Worm (Caenorhabditis elegans) whole organism, L3 larva: ENCODE results near the gene R10H10.3.

Experiments
- R02D3.7 ChIP-seq: fragments of 150-350 bp; optimal IDR thresholded peaks from 2 replicates; lab custom pipeline; 2014; ENCODE audit warnings: missing biosample characterization, missing genetic modification characterization
- ZK546.5 ChIP-seq: sonication (generic microtip); optimal IDR thresholded peaks from 2 replicates; lab custom pipeline; 2017; ENCODE audit warnings: missing biosample characterization, missing genetic modification characterization
- aly-2 ChIP-seq: fragments of 150-350 bp; optimal IDR thresholded peaks from 2 replicates; lab custom pipeline; 2014; ENCODE audit warnings: missing biosample characterization, missing genetic modification characterization
- ama-1 ChIP-seq: fragments of 150-350 bp; optimal IDR thresholded peaks from 2 replicates; lab custom pipeline; 2018
- ceh-16 ChIP-seq: sonication (generic microtip); optimal IDR thresholded peaks from 2 replicates; lab custom pipeline; 2017; ENCODE audit warnings: missing biosample characterization, missing genetic modification characterization
- ceh-28 ChIP-seq: fragments of 150-350 bp; optimal IDR thresholded peaks from 2 replicates; lab custom pipeline; 2014; ENCODE audit warnings: missing biosample characterization, missing genetic modification reagents, missing genetic modification characterization
- ceh-82 ChIP-seq: fragments of 150-350 bp; optimal IDR thresholded peaks from 2 replicates; lab custom pipeline; 2014; ENCODE audit warnings: missing biosample characterization, missing genetic modification characterization
- ceh-9 ChIP-seq: sonication (generic microtip); optimal IDR thresholded peaks from 2 replicates; lab custom pipeline; 2018; ENCODE audit warnings: missing biosample characterization, missing genetic modification characterization
- daf-12 ChIP-seq: fragments of 150-350 bp; optimal IDR thresholded peaks from 2 replicates; lab custom pipeline; 2014; ENCODE audit warnings: missing biosample characterization, missing genetic modification reagents, missing genetic modification characterization
- egl-27 ChIP-seq: sonication (generic microtip); optimal IDR thresholded peaks from 4 replicates; lab custom pipeline; 2017; ENCODE audit warnings: missing biosample characterization, missing genetic modification reagents, missing genetic modification characterization
- egl-5 ChIP-seq: fragments of 150-350 bp; optimal IDR thresholded peaks from 2 replicates; lab custom pipeline; 2017; ENCODE audit warnings: missing biosample characterization, missing genetic modification reagents, missing genetic modification characterization, inconsistent platforms
- elt-1 ChIP-seq: fragments of 150-350 bp; optimal IDR thresholded peaks from 2 replicates; lab custom pipeline; 2014; ENCODE audit warnings: missing biosample characterization, missing genetic modification characterization
- elt-2 ChIP-seq: sonication (generic microtip); optimal IDR thresholded peaks from 2 replicates; lab custom pipeline; 2016; ENCODE audit warnings: missing genetic modification reagents, mild to moderate bottlenecking, missing genetic modification characterization, missing compliant biosample characterization
- elt-3 ChIP-seq, 3 experiments: fragments of 150-350 bp in 1 of 3; sonication (generic microtip) in 2 of 3; optimal IDR thresholded peaks; 2 replicates in 2 of 3; 4 replicates in 1 of 3; lab custom pipeline; 2014 to 2017; ENCODE audit warnings: missing biosample characterization in 3 of 3, missing genetic modification characterization in 3 of 3
- eor-1 ChIP-seq, 2 experiments: fragments of 150-350 bp; optimal IDR thresholded peaks; 2 replicates each; lab custom pipeline; 2014 to 2018; ENCODE audit warnings: missing biosample characterization in 2 of 2, missing genetic modification characterization in 2 of 2
- fkh-10 ChIP-seq: sonication (generic microtip); optimal IDR thresholded peaks from 2 replicates; lab custom pipeline; 2017; ENCODE audit warnings: missing biosample characterization, missing genetic modification reagents, missing genetic modification characterization
- fkh-2 ChIP-seq: fragments of 150-350 bp; optimal IDR thresholded peaks from 2 replicates; lab custom pipeline; 2014; ENCODE audit warnings: missing biosample characterization, missing genetic modification reagents, missing genetic modification characterization
- fos-1 ChIP-seq: fragments of 150-350 bp; optimal IDR thresholded peaks from 2 replicates; lab custom pipeline; 2014; ENCODE audit warnings: missing biosample characterization, missing genetic modification characterization
- hmg-11 ChIP-seq: sonication (generic microtip); optimal IDR thresholded peaks from 2 replicates; lab custom pipeline; 2016; ENCODE audit warnings: missing genetic modification characterization, missing compliant biosample characterization
- jun-1 ChIP-seq: fragments of 150-350 bp; optimal IDR thresholded peaks from 2 replicates; lab custom pipeline; 2014; ENCODE audit warnings: missing biosample characterization, missing genetic modification reagents, missing genetic modification characterization
- lin-15B ChIP-seq: fragments of 150-350 bp; optimal IDR thresholded peaks from 2 replicates; lab custom pipeline; 2014; ENCODE audit warnings: missing biosample characterization, missing genetic modification characterization
- lin-39 ChIP-seq: fragments of 150-350 bp; optimal IDR thresholded peaks from 2 replicates; lab custom pipeline; 2018; ENCODE audit warnings: missing biosample characterization, missing genetic modification reagents, missing genetic modification characterization
- lsy-12 ChIP-seq: sonication (generic microtip); optimal IDR thresholded peaks from 2 replicates; lab custom pipeline; 2016; ENCODE audit warnings: mild to moderate bottlenecking, missing genetic modification characterization, missing compliant biosample characterization
- mdl-1 ChIP-seq: fragments of 150-350 bp; optimal IDR thresholded peaks from 2 replicates; lab custom pipeline; 2014; ENCODE audit warnings: missing biosample characterization, missing genetic modification characterization
- mml-1 ChIP-seq: fragments of 150-350 bp; sonication (generic microtip); optimal IDR thresholded peaks from 3 replicates; lab custom pipeline; 2014; ENCODE audit warnings: missing biosample characterization, missing genetic modification characterization
- nfya-1 ChIP-seq: sonication (generic microtip); optimal IDR thresholded peaks from 2 replicates; lab custom pipeline; 2017; ENCODE audit warnings: missing genetic modification characterization, mild to moderate bottlenecking, missing compliant biosample characterization, antibody characterized with exemption, moderate library complexity; ENCODE audit not compliant: insufficient read depth
- nhr-11 ChIP-seq: fragments of 150-350 bp; optimal IDR thresholded peaks from 2 replicates; lab custom pipeline; 2014; ENCODE audit warnings: missing biosample characterization, missing genetic modification characterization
- nhr-12 ChIP-seq: fragments of 150-350 bp; optimal IDR thresholded peaks from 2 replicates; lab custom pipeline; 2014; ENCODE audit warnings: missing biosample characterization, missing genetic modification characterization
- nhr-23 ChIP-seq: fragments of 150-350 bp; optimal IDR thresholded peaks from 2 replicates; lab custom pipeline; 2014; ENCODE audit warnings: missing biosample characterization, missing genetic modification reagents, missing genetic modification characterization
- nhr-237 ChIP-seq: fragments of 150-350 bp; optimal IDR thresholded peaks from 2 replicates; lab custom pipeline; 2014; ENCODE audit warnings: missing biosample characterization, missing genetic modification characterization
- nhr-25 ChIP-seq: sonication (generic microtip); optimal IDR thresholded peaks from 2 replicates; lab custom pipeline; 2017; ENCODE audit warnings: missing biosample characterization, missing genetic modification characterization
- nhr-28 ChIP-seq: fragments of 150-350 bp; optimal IDR thresholded peaks from 2 replicates; lab custom pipeline; 2014; ENCODE audit warnings: missing biosample characterization, missing genetic modification characterization
- nhr-43 ChIP-seq: sonication (generic microtip); optimal IDR thresholded peaks from 2 replicates; lab custom pipeline; 2016; ENCODE audit warnings: mild to moderate bottlenecking, missing genetic modification characterization, missing compliant biosample characterization; ENCODE audit not compliant: poor library complexity, severe bottlenecking
- nhr-67 ChIP-seq: fragments of 150-350 bp; optimal IDR thresholded peaks from 2 replicates; lab custom pipeline; 2014; ENCODE audit warnings: missing biosample characterization, missing genetic modification characterization
- nhr-76 ChIP-seq: fragments of 150-350 bp; sonication (generic microtip); optimal IDR thresholded peaks from 5 replicates; lab custom pipeline; 2014; ENCODE audit warnings: missing biosample characterization, missing genetic modification characterization
- nhr-77 ChIP-seq: fragments of 150-350 bp; optimal IDR thresholded peaks from 2 replicates; lab custom pipeline; 2014; ENCODE audit warnings: missing biosample characterization, missing genetic modification characterization
- pha-4 ChIP-seq: fragments of 150-350 bp; optimal IDR thresholded peaks from 2 replicates; lab custom pipeline; 2014; ENCODE audit warnings: missing biosample characterization, missing genetic modification reagents, missing genetic modification characterization
- pqm-1 ChIP-seq: fragments of 150-350 bp; optimal IDR thresholded peaks from 2 replicates; lab custom pipeline; 2017; ENCODE audit warnings: missing biosample characterization, missing genetic modification characterization, inconsistent platforms
- sea-2 ChIP-seq: fragments of 150-350 bp; sonication (generic microtip); optimal IDR thresholded peaks from 4 replicates; lab custom pipeline; 2014; ENCODE audit warnings: missing biosample characterization, missing genetic modification reagents, missing genetic modification characterization
- skn-1 ChIP-seq: fragments of 150-350 bp; optimal IDR thresholded peaks from 2 replicates; lab custom pipeline; 2014; ENCODE audit warnings: missing biosample characterization, missing genetic modification characterization
- snpc-4 ChIP-seq: fragments of 150-350 bp; optimal IDR thresholded peaks from 2 replicates; lab custom pipeline; 2014; ENCODE audit warnings: missing biosample characterization, missing genetic modification characterization
- tbx-2 ChIP-seq: sonication (generic microtip); optimal IDR thresholded peaks from 2 replicates; lab custom pipeline; 2016; ENCODE audit warnings: mild to moderate bottlenecking, missing genetic modification characterization, missing compliant biosample characterization
- unc-39 ChIP-seq: sonication (generic microtip); optimal IDR thresholded peaks from 4 replicates; lab custom pipeline; 2017; ENCODE audit warnings: missing biosample characterization, missing genetic modification characterization
- unc-62 ChIP-seq: fragments of 150-350 bp; sonication (generic microtip); optimal IDR thresholded peaks from 4 replicates; lab custom pipeline; 2014; ENCODE audit warnings: missing biosample characterization, missing genetic modification reagents, missing genetic modification characterization
- zag-1 ChIP-seq: fragments of 150-350 bp; optimal IDR thresholded peaks from 2 replicates; lab custom pipeline; 2014; ENCODE audit warnings: missing biosample characterization, missing genetic modification characterization
- ztf-11 ChIP-seq: fragments of 150-350 bp; optimal IDR thresholded peaks from 2 replicates; lab custom pipeline; 2014; ENCODE audit warnings: missing biosample characterization, missing genetic modification characterization
- ztf-4 ChIP-seq: fragments of 150-350 bp; optimal IDR thresholded peaks from 2 replicates; lab custom pipeline; 2014; ENCODE audit warnings: missing biosample characterization, missing genetic modification characterization

R10H10.3 gene

DNA sequence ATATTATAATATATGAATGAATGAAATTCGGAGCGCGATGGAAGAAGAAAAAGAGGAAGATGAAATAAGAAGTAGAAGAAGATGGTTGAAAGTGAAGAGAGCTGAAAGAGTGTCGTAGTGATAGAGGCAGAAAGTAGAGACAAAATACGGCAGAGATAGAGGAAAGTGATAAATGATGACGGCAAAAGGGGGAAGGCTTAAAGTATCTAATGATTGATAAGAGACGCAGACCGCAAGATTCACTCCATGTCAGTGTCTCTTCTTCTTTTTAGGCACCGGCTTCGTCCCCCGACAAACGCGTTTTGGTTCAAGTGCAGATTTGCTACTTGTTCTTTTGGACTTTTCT is 46.0 kb upstream of the R10H10.3 start:
- TF ChIP-seq fkh-10 (GFP tag; lab: Kevin White, UChicago) (no peak), lsy-12 (tag; lab: Kevin White, UChicago) (peak; percentile 35), ceh-9 (tag; lab: Kevin White, UChicago) (no peak), ama-1 (lab: Kevin White, UChicago) (no peak), egl-27 (tag; lab: Kevin White, UChicago) (peak; percentile 13), unc-62 (GFP tag; lab: Kevin White, UChicago) (peak; percentile 41), nhr-28 (tag; lab: Kevin White, UChicago) (no peak), nhr-12 (no peak), daf-12 (tag; lab: Kevin White, UChicago) (no peak), ceh-16 (tag; lab: Kevin White, UChicago) (no peak), nhr-77 (tag; lab: Kevin White, UChicago) (no peak), nhr-237 (no peak), aly-2 (no peak), elt-2 (tag; lab: Kevin White, UChicago) (peak; percentile 96), nhr-23 (peak; percentile 40), unc-39 (tag; lab: Kevin White, UChicago) (no peak), elt-1 (tag; lab: Kevin White, UChicago) (peak; percentile 11), nhr-25 (peak; percentile 88), eor-1 (tag; optimal IDR thresholded peaks at IDR 0.05; lab: Kevin White, UChicago) (no peak), ceh-82 (tag; lab: Kevin White, UChicago) (peak; percentile 32), ztf-4 (tag; lab: Kevin White, UChicago) (no peak), pha-4 (tag; lab: Kevin White, UChicago) (no peak), nhr-11 (peak; percentile 76), ceh-28 (peak; percentile 50), R02D3.7 (tag; lab: Kevin White, UChicago) (peak; percentile 2), zag-1 (tag; lab: Kevin White, UChicago) (no peak), mml-1 (tag; lab: Kevin White, UChicago) (no peak), snpc-4 (tag; lab: Kevin White, UChicago) (peak; percentile 40), nhr-67 (tag; lab: Kevin White, UChicago) (no peak), nhr-43 (tag; lab: Kevin White, UChicago) (peak; percentile 68), nhr-76 (tag; lab: Kevin White, UChicago) (no peak), ztf-11 (no peak), pqm-1 (peak; percentile 59), hmg-11 (no peak), elt-3 (tag; optimal IDR thresholded peaks at IDR 0.05; lab: Kevin White, UChicago) (peak in 2 of 3 experiments; percentile 15 to 52), mdl-1 (tag; lab: Kevin White, UChicago) (no peak), fkh-2 (tag; lab: Kevin White, UChicago) (no peak), tbx-2 (tag; lab: Kevin White, UChicago) (no peak), sea-2 (GFP tag; lab: Kevin White, UChicago) (no peak), lin-15B (no peak), jun-1 (tag; lab: Kevin White, UChicago) (peak; percentile 91), fos-1 (tag; lab: Kevin White, UChicago) (no peak), egl-5 (tag; lab: Kevin White, UChicago) (no peak), skn-1 (tag; lab: Kevin White, UChicago) (peak; percentile 84), ZK546.5 (tag; lab: Kevin White, UChicago) (no peak), nfya-1 (tag; lab: Kevin White, UChicago) (peak; percentile 34), lin-39 (peak; percentile 71)
